Worm (Caenorhabditis elegans): ENCODE data around the gene eat-6.
A peak's percentile ranks its signal among the peaks of the same experiment; 100 is the strongest.

eat-6 gene

ce11 chrV:13083751-13084672 is 45.8 kb downstream of the eat-6 start:
- no peak for TF ChIP-seq elt-3 (tag; optimal IDR thresholded peaks at IDR 0.05)
- TF ChIP-seq ham-2 (GFP tag; optimal IDR thresholded peaks at IDR 0.05), result no peak
- TF ChIP-seq pha-4 (tag; optimal IDR thresholded peaks at IDR 0.05), result no peak
- TF ChIP-seq cnd-1 (tag; optimal IDR thresholded peaks at IDR 0.05), result no peak
- no peak for TF ChIP-seq M03D4.4 (tag; optimal IDR thresholded peaks at IDR 0.05)
- no peak for TF ChIP-seq mep-1 (tag; optimal IDR thresholded peaks at IDR 0.05)
- TF ChIP-seq mab-5 (tag; optimal IDR thresholded peaks at IDR 0.05), result no peak
- no peak for TF ChIP-seq drap-1 (GFP tag; optimal IDR thresholded peaks at IDR 0.05)
- no peak for TF ChIP-seq hlh-1 (tag; optimal IDR thresholded peaks at IDR 0.05)
- no peak for TF ChIP-seq unc-62 (GFP tag; optimal IDR thresholded peaks at IDR 0.05)
- no peak for TF ChIP-seq ceh-83 (GFP tag; optimal IDR thresholded peaks at IDR 0.05)
- TF ChIP-seq elt-1 (tag; optimal IDR thresholded peaks at IDR 0.05; ENCODE audit: borderline replicate concordance, insufficient read depth), result no peak
- TF ChIP-seq flh-1 (GFP tag; optimal IDR thresholded peaks at IDR 0.05), result no peak
- TF ChIP-seq sem-2 (GFP tag; optimal IDR thresholded peaks at IDR 0.05), result no peak

- TF ChIP-seq drap-1 (GFP tag; optimal IDR thresholded peaks at IDR 0.05) (no peak), mls-2 (tag; optimal IDR thresholded peaks at IDR 0.05) (no peak), flh-1 (GFP tag; optimal IDR thresholded peaks at IDR 0.05) (no peak), nhr-12 (tag; optimal IDR thresholded peaks at IDR 0.05) (no peak), sptf-1 (tag; optimal IDR thresholded peaks at IDR 0.05) (no peak), mep-1 (tag; optimal IDR thresholded peaks at IDR 0.05) (no peak), lin-13 (tag; optimal IDR thresholded peaks at IDR 0.05) (no peak), ceh-83 (GFP tag; optimal IDR thresholded peaks at IDR 0.05) (no peak), nhr-76 (tag; optimal IDR thresholded peaks at IDR 0.05) (no peak), M03D4.4 (tag; optimal IDR thresholded peaks at IDR 0.05) (no peak), ces-1 (GFP tag; optimal IDR thresholded peaks at IDR 0.05) (peak; percentile 12), ztf-11 (tag; optimal IDR thresholded peaks at IDR 0.05) (no peak), lin-32 (GFP tag; optimal IDR thresholded peaks at IDR 0.05) (no peak), hlh-1 (tag; optimal IDR thresholded peaks at IDR 0.05) (peak; percentile 49), elt-1 (tag; optimal IDR thresholded peaks at IDR 0.05; ENCODE audit: borderline replicate concordance, insufficient read depth) (no peak), elt-3 (tag; optimal IDR thresholded peaks at IDR 0.05) (no peak), pha-4 (tag; optimal IDR thresholded peaks at IDR 0.05) (peak; percentile 38), unc-120 (tag; optimal IDR thresholded peaks at IDR 0.05; ENCODE audit: poor library complexity, severe bottlenecking) (peak; percentile 14), nhr-237 (tag; optimal IDR thresholded peaks at IDR 0.05) (peak; percentile 44), ceh-43 (GFP tag; optimal IDR thresholded peaks at IDR 0.05) (no peak), zip-8 (tag; optimal IDR thresholded peaks at IDR 0.05) (peak; percentile 43)
Observed at ce11 chrV:13082442-13083126, 47.2 kb downstream of the eat-6 start, which contains the start of gene C34B4.2. Gene C34B4.2 (plus strand): TSS chrV:13083055.

- TF ChIP-seq unc-62 (GFP tag; optimal IDR thresholded peaks at IDR 0.05), result peak; percentile 8
- no peak for TF ChIP-seq ceh-43 (GFP tag; optimal IDR thresholded peaks at IDR 0.05)
Observed at ce11 chrV:13081197-13081747, 48.5 kb downstream of the eat-6 start.
